Worm (Caenorhabditis elegans) whole organism, L4 larva: ENCODE data around the gene Y49F6B.13.
"Not testable (repeated sequence)": the region's sequence is repeated elsewhere in the genome, so short reads cannot be mapped to it uniquely, and the experiment has no call there.

ENCODE experiments used
- F37D6.2 ChIP-seq: sonication (generic microtip); optimal IDR thresholded peaks from 2 replicates; lab custom pipeline; 2016; ENCODE audit warnings: mild to moderate bottlenecking, missing genetic modification characterization, missing compliant biosample characterization
- F49E8.2 ChIP-seq: sonication (generic microtip); optimal IDR thresholded peaks from 2 replicates; lab custom pipeline; 2016; ENCODE audit warnings: missing compliant biosample characterization, mild to moderate bottlenecking, missing genetic modification characterization, borderline replicate concordance
- T20F7.1 ChIP-seq: fragments of 200-800 bp; sonication (Bioruptor generic); optimal IDR thresholded peaks from 2 replicates; lab custom pipeline; 2018; ENCODE audit warnings: mild to moderate bottlenecking, missing genetic modification characterization, missing compliant biosample characterization
- T26A8.4 ChIP-seq: fragments of 200-800 bp; sonication (Bioruptor generic); IDR thresholded peaks from 2 replicates; pipeline ENCODE4 v1.3.6; 2022; ENCODE audit warnings: missing genetic modification characterization, missing compliant biosample characterization
- Y48G9A.11 ChIP-seq: fragments of 200-800 bp; sonication (Bioruptor generic); IDR thresholded peaks from 2 replicates; pipeline ENCODE4 v1.3.6; 2022; ENCODE audit warnings: missing genetic modification reagents, missing genetic modification characterization, missing compliant biosample characterization
- Y75B8A.6 ChIP-seq: fragments of 200-800 bp; sonication (Bioruptor generic); IDR thresholded peaks from 2 replicates; pipeline ENCODE4 v1.3.6; 2022; ENCODE audit warnings: missing genetic modification reagents, missing genetic modification characterization, missing compliant biosample characterization
- ZK337.2 ChIP-seq: fragments of 200-800 bp; sonication (Bioruptor generic); IDR thresholded peaks from 2 replicates; pipeline ENCODE4 v1.3.6; 2022; ENCODE audit warnings: missing genetic modification reagents, missing genetic modification characterization, missing compliant biosample characterization
- ZK546.5 ChIP-seq, 2 experiments: sonication (generic microtip); optimal IDR thresholded peaks; 2 replicates each; lab custom pipeline; 2017; ENCODE audit warnings: missing biosample characterization in 2 of 2, missing genetic modification characterization in 2 of 2
- aha-1 ChIP-seq: fragments of 150-350 bp; peaks from one replicate; lab custom pipeline; 2014; ENCODE audit warnings: missing biosample characterization, missing genetic modification characterization
- aly-2 ChIP-seq: sonication (generic microtip); optimal IDR thresholded peaks from 2 replicates; lab custom pipeline; 2018; ENCODE audit warnings: missing biosample characterization, missing genetic modification characterization
- attf-4 ChIP-seq: sonication (generic microtip); optimal IDR thresholded peaks from 3 replicates; lab custom pipeline; 2017; ENCODE audit warnings: missing biosample characterization, missing genetic modification characterization
- ceh-62 ChIP-seq: sonication (generic microtip); optimal IDR thresholded peaks from 2 replicates; lab custom pipeline; 2017; ENCODE audit warnings: missing biosample characterization, missing genetic modification characterization
- ctbp-1 ChIP-seq: fragments of 200-800 bp; sonication (Bioruptor generic); IDR thresholded peaks from 2 replicates; pipeline ENCODE4 v1.3.6; 2022; ENCODE audit warnings: missing genetic modification reagents, missing genetic modification characterization, missing compliant biosample characterization
- daf-16 ChIP-seq, 3 experiments: sonication (generic microtip); optimal IDR thresholded peaks; 2 replicates each; lab custom pipeline; 2016 to 2017; ENCODE audit warnings: missing genetic modification characterization in 3 of 3, missing genetic modification reagents in 3 of 3, mild to moderate bottlenecking in 2 of 3, missing compliant biosample characterization in 2 of 3, missing biosample characterization in 1 of 3, moderate library complexity in 1 of 3
- daf-19 ChIP-seq: fragments of 200-800 bp; sonication (Bioruptor generic); conservative IDR thresholded peaks from 2 replicates; pipeline ENCODE4 v1.3.6; 2022; ENCODE audit warnings: missing genetic modification characterization, missing compliant biosample characterization
- daf-8 ChIP-seq: fragments of 200-800 bp; sonication (Bioruptor generic); IDR thresholded peaks from 2 replicates; pipeline ENCODE4 v1.3.6; 2022; ENCODE audit warnings: missing genetic modification characterization, missing compliant biosample characterization
- dmd-8 ChIP-seq: fragments of 200-800 bp; sonication (Bioruptor generic); IDR thresholded peaks from 2 replicates; pipeline ENCODE4 v1.3.6; 2022; ENCODE audit warnings: missing genetic modification characterization, missing compliant biosample characterization
- duxl-1 ChIP-seq: sonication (generic microtip); optimal IDR thresholded peaks from 2 replicates; lab custom pipeline; 2016; ENCODE audit warnings: mild to moderate bottlenecking, missing genetic modification characterization, moderate library complexity, missing compliant biosample characterization; ENCODE audit not compliant: poor library complexity
- dve-1 ChIP-seq: sonication (generic microtip); optimal IDR thresholded peaks from 2 replicates; lab custom pipeline; 2017; ENCODE audit warnings: antibody characterized with exemption, mild to moderate bottlenecking, missing genetic modification characterization, missing compliant biosample characterization; ENCODE audit not compliant: insufficient read depth
- egl-43 ChIP-seq: fragments of 200-800 bp; sonication (Bioruptor generic); IDR thresholded peaks from 2 replicates; pipeline ENCODE4 v1.3.6; 2022; ENCODE audit warnings: missing genetic modification reagents, missing genetic modification characterization, missing compliant biosample characterization
- fkh-10 ChIP-seq: fragments of 150-350 bp; optimal IDR thresholded peaks from 2 replicates; lab custom pipeline; 2014; ENCODE audit warnings: missing biosample characterization, missing genetic modification reagents, missing genetic modification characterization
- gei-8 ChIP-seq: fragments of 200-800 bp; sonication (Bioruptor generic); optimal IDR thresholded peaks from 2 replicates; lab custom pipeline; 2018; ENCODE audit warnings: mild to moderate bottlenecking, missing genetic modification characterization, missing compliant biosample characterization
- hif-1 ChIP-seq, 2 experiments: sonication (generic microtip); optimal IDR thresholded peaks; 2 replicates each; lab custom pipeline; 2016 to 2017; ENCODE audit warnings: missing compliant biosample characterization in 2 of 2, missing genetic modification characterization in 2 of 2, missing genetic modification reagents in 2 of 2, missing genotype in 2 of 2, mild to moderate bottlenecking in 1 of 2
- hlh-11 ChIP-seq: fragments of 200-800 bp; sonication (Bioruptor generic); optimal IDR thresholded peaks from 2 replicates; lab custom pipeline; 2018; ENCODE audit warnings: mild to moderate bottlenecking, missing genetic modification characterization, missing compliant biosample characterization
- hmg-1.1 ChIP-seq: fragments of 200-800 bp; sonication (Bioruptor generic); IDR thresholded peaks from 2 replicates; pipeline ENCODE4 v1.3.6; 2022; ENCODE audit warnings: missing genetic modification reagents, missing genetic modification characterization, missing compliant biosample characterization
- lim-7 ChIP-seq: fragments of 200-800 bp; sonication (Bioruptor generic); IDR thresholded peaks from 2 replicates; pipeline ENCODE4 v1.3.6; 2022; ENCODE audit warnings: missing genetic modification characterization, missing compliant biosample characterization
- lin-38 ChIP-seq: fragments of 200-800 bp; sonication (Bioruptor generic); IDR thresholded peaks from 2 replicates; pipeline ENCODE4 v1.3.6; 2022; ENCODE audit warnings: missing genetic modification reagents, missing genetic modification characterization, missing compliant biosample characterization
- lsy-2 ChIP-seq, 2 experiments: fragments of 150-350 bp in 1 of 2; sonication (generic microtip) in 1 of 2; optimal IDR thresholded peaks; 2 replicates each; lab custom pipeline; 2014 to 2017; ENCODE audit warnings: missing biosample characterization in 2 of 2, missing genetic modification characterization in 2 of 2
- madf-9 ChIP-seq: fragments of 200-800 bp; sonication (Bioruptor generic); conservative IDR thresholded peaks from 2 replicates; pipeline ENCODE4 v1.3.6; 2022; ENCODE audit warnings: missing genetic modification reagents, missing genetic modification characterization, missing compliant biosample characterization
- nhr-111 ChIP-seq: fragments of 200-800 bp; sonication (Bioruptor generic); optimal IDR thresholded peaks from 2 replicates; lab custom pipeline; 2018; ENCODE audit warnings: mild to moderate bottlenecking, missing genetic modification characterization, missing compliant biosample characterization
- nhr-237 ChIP-seq: sonication (generic microtip); optimal IDR thresholded peaks from 2 replicates; lab custom pipeline; 2017; ENCODE audit warnings: missing biosample characterization, missing genetic modification characterization
- nhr-42 ChIP-seq: fragments of 200-800 bp; sonication (Bioruptor generic); IDR thresholded peaks from 2 replicates; pipeline ENCODE4 v1.3.6; 2022; ENCODE audit warnings: missing genetic modification characterization, missing compliant biosample characterization
- nhr-6 ChIP-seq: fragments of 150-350 bp; optimal IDR thresholded peaks from 2 replicates; lab custom pipeline; 2014; ENCODE audit warnings: missing biosample characterization, missing genetic modification characterization
- nhr-76 ChIP-seq: fragments of 150-350 bp; optimal IDR thresholded peaks from 2 replicates; lab custom pipeline; 2014; ENCODE audit warnings: missing biosample characterization, missing genetic modification characterization
- php-3 ChIP-seq: fragments of 200-800 bp; sonication (Bioruptor generic); IDR thresholded peaks from 2 replicates; pipeline ENCODE4 v1.3.6; 2022; ENCODE audit warnings: missing genetic modification reagents, missing genetic modification characterization, missing compliant biosample characterization
- rbr-2 ChIP-seq: sonication (generic microtip); optimal IDR thresholded peaks from 2 replicates; lab custom pipeline; 2016; ENCODE audit warnings: missing genotype, missing genetic modification characterization, missing compliant biosample characterization
- set-16 ChIP-seq: fragments of 200-800 bp; sonication (Bioruptor generic); IDR thresholded peaks from 2 replicates; pipeline ENCODE4 v1.3.6; 2022; ENCODE audit warnings: missing genetic modification reagents, missing genetic modification characterization, missing compliant biosample characterization
- skn-1 ChIP-seq: fragments of 150-350 bp; optimal IDR thresholded peaks from 2 replicates; lab custom pipeline; 2014; ENCODE audit warnings: missing biosample characterization, missing genetic modification characterization
- snpc-4 ChIP-seq: fragments of 150-350 bp; optimal IDR thresholded peaks from 2 replicates; lab custom pipeline; 2014; ENCODE audit warnings: missing biosample characterization, missing genetic modification characterization
- spr-1 ChIP-seq: sonication (generic microtip); optimal IDR thresholded peaks from 2 replicates; lab custom pipeline; 2016; ENCODE audit warnings: mild to moderate bottlenecking, missing genetic modification characterization, missing compliant biosample characterization
- tag-97 ChIP-seq: fragments of 200-800 bp; sonication (Bioruptor generic); IDR thresholded peaks from 2 replicates; pipeline ENCODE4 v1.3.6; 2022; ENCODE audit warnings: missing genetic modification characterization, missing compliant biosample characterization
- tra-1 ChIP-seq: fragments of 200-800 bp; sonication (Bioruptor generic); IDR thresholded peaks from 2 replicates; pipeline ENCODE4 v1.3.6; 2022; ENCODE audit warnings: missing genetic modification reagents, missing genetic modification characterization, missing compliant biosample characterization
- zip-2 ChIP-seq: fragments of 150-350 bp; optimal IDR thresholded peaks from 2 replicates; lab custom pipeline; 2014; ENCODE audit warnings: missing biosample characterization, missing genetic modification characterization

Gene Y49F6B.13

DNA sequence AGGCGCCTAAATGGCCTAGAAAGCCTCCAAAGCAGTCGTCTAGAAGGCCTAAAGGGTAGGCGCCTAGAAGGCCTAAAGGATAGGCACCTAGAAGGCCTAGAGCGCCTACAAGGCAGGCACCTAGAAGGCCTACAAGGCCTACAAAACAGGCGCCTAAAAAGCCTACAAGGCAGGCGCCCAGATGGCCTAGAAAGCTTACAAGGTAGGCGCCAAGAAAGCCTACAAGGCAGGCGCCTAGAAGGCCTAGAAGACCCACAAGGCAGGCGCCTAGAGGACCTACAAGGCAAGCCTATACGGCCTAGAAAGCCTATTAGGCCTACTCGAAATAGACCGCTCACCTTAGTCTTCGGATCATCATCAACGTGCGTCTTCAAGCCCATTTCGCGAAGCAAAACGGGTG lies 30.5 kb upstream of the Y49F6B.13 start (continued):
- no peak for TF ChIP-seq php-3 (GFP tag; lab: Robert Waterston, UW)
- TF ChIP-seq fkh-10 (GFP tag; lab: Kevin White, UChicago) = no peak
- no peak for TF ChIP-seq daf-16 (GFP tag; optimal IDR thresholded peaks at IDR 0.05; lab: Kevin White, UChicago)
- no peak for TF ChIP-seq daf-16 (tag; optimal IDR thresholded peaks at IDR 0.05; lab: Kevin White, UChicago)
- TF ChIP-seq spr-1 (tag; lab: Kevin White, UChicago) = no peak
- no peak for TF ChIP-seq tag-97 (GFP tag; lab: Robert Waterston, UW)
- no peak for TF ChIP-seq nhr-42
- no peak for TF ChIP-seq nhr-6

DNA sequence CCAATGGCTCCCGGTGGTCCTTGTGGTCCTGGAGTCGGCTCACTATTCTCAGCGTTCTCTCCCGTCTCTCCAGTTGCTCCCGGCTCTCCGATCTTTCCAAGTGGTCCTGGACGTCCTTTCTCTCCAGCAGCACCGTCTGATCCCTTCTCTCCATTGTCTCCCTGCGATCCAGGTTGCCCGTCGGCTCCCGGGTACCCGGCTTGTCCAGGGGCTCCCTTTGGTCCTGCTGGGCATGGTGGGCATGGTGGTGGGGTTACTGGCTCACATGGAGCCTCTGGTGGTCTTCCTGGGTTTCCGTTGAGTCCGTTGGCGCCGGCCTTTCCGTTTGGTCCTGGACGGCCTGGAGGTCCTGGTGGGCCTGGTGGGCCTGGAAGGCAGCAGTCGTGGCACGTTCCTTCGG lies 28.9 kb upstream of the Y49F6B.13 start:
- TF ChIP-seq snpc-4 (tag; lab: Kevin White, UChicago) = no peak
- no peak for TF ChIP-seq zip-2 (tag; lab: Kevin White, UChicago)
- TF ChIP-seq php-3 (GFP tag; lab: Robert Waterston, UW) = peak; percentile 31; the same call in 1 of the 2 replicates
- no peak for TF ChIP-seq dve-1 (tag; lab: Kevin White, UChicago)
- peak; percentile 7 for TF ChIP-seq spr-1 (tag; lab: Kevin White, UChicago)
- peak; percentile 65; the same call in 1 of the 2 replicates for TF ChIP-seq egl-43 (GFP tag; lab: Robert Waterston, UW)
- TF ChIP-seq hmg-1.1 (GFP tag; lab: Robert Waterston, UW) = no peak
- TF ChIP-seq T26A8.4 (GFP tag; lab: Robert Waterston, UW) = peak; percentile 57
- peak; percentile 97 for TF ChIP-seq set-16 (GFP tag; lab: Robert Waterston, UW)
- peak; percentile 13 for TF ChIP-seq nhr-111 (GFP tag; lab: Kevin White, UChicago)

DNA sequence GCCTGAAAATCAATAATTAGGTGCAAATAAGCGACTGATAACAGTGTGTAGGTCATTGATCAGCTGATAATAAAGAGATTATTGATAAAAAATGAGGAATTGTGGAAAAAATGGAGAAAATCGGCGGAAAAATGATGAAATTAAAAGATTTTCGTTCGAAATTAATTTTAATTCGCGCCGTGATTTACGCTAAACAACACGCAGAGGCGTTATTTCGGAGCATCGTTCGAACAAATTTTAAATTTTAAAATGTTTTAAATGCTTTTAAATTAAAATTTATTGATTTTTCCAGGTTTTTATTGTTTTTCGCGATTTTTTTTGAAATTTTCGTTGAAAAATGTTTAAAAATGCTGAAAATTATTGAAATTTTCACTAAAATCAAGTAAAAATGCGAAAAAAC lies 27.9 kb upstream of the Y49F6B.13 start, which contains the start of gene Y49F6B.9:
Gene Y49F6B.9 (minus strand): TSS at position 2 of the 400 bp plus-strand sequence.
- TF ChIP-seq lin-38 (no peak), tra-1 (GFP tag; lab: Robert Waterston, UW) (no peak), aha-1 (peak; percentile 87), nhr-111 (GFP tag; lab: Kevin White, UChicago) (no peak), Y48G9A.11 (GFP tag; lab: Robert Waterston, UW) (peak; percentile 94)

DNA sequence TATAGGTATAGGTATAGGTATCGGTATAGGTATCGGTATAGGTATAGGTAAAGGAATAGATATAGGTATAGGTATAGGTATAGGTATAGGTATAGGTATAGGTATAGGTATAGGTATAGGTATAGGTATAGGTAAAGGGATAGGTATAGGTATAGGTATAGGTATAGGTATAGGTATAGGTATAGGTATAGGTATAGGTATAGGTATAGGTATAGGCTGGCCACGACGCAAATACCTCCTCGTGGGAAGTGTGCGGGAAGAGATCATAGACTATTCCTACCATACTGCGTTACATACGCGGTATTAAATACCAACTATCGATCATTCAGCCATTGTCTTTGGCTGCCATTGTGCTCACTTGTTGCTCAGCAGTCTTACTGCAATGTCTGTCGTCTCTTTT lies 19.3 kb upstream of the Y49F6B.13 start, which contains the start of gene fbxb-112:
Gene fbxb-112 (plus strand): TSS at position 301 of the 400 bp plus-strand sequence.
- TF ChIP-seq ctbp-1 (GFP tag; lab: Robert Waterston, UW); aly-2; F37D6.2 (tag; lab: Kevin White, UChicago): not testable (repeated sequence)
- TF ChIP-seq, all 104 proteins: peak for 0; not testable (repeated sequence) for 104

ce11 chrII:3482231-3482630 lies 10.7 kb upstream of the Y49F6B.13 start, which contains the start of gene smu-2:
smu-2 (plus strand) TSS chrII:3482408.
- TF ChIP-seq fkh-10 (GFP tag; lab: Kevin White, UChicago) (peak; percentile 28), ZK546.5 (tag; optimal IDR thresholded peaks at IDR 0.05; lab: Kevin White, UChicago) (no peak), ceh-62 (tag; lab: Kevin White, UChicago) (no peak), skn-1 (tag; lab: Kevin White, UChicago) (no peak), dmd-8 (GFP tag; lab: Robert Waterston, UW) (no peak), madf-9 (GFP tag; lab: Robert Waterston, UW) (peak; percentile 64), lsy-2 (tag; optimal IDR thresholded peaks at IDR 0.05; lab: Kevin White, UChicago) (no peak), lim-7 (GFP tag; lab: Robert Waterston, UW) (no peak), hlh-11 (tag; lab: Kevin White, UChicago) (no peak), hif-1 (tag; optimal IDR thresholded peaks at IDR 0.05; lab: Kevin White, UChicago) (peak in 1 of 2 experiments; percentile 81), rbr-2 (tag; lab: Kevin White, UChicago) (peak; percentile 43), nhr-76 (tag; lab: Kevin White, UChicago) (no peak), snpc-4 (tag; lab: Kevin White, UChicago) (no peak), attf-4 (no peak), daf-19 (no peak), nhr-237 (tag; lab: Kevin White, UChicago) (no peak), T20F7.1 (GFP tag; lab: Kevin White, UChicago) (no peak), spr-1 (tag; lab: Kevin White, UChicago) (no peak), Y75B8A.6 (GFP tag; lab: Robert Waterston, UW) (no peak), gei-8 (GFP tag; lab: Kevin White, UChicago) (no peak), duxl-1 (tag; lab: Kevin White, UChicago) (no peak), F49E8.2 (tag; lab: Kevin White, UChicago) (no peak), daf-8 (GFP tag; lab: Robert Waterston, UW) (no peak), tag-97 (GFP tag; lab: Robert Waterston, UW) (no peak), ZK337.2 (GFP tag; lab: Robert Waterston, UW) (peak; percentile 74; the same call in 1 of the 2 replicates)
